Worm (Caenorhabditis elegans) whole organism, young adult: ENCODE results near the gene Y71H2B.4.

Source experiments
- B0336.3 ChIP-seq: fragments of 200-800 bp; sonication (Bioruptor generic); IDR thresholded peaks from 2 replicates; pipeline ENCODE4 v1.3.6; 2022; ENCODE audit warnings: missing genetic modification characterization, missing compliant biosample characterization
- D2030.7 ChIP-seq: fragments of 200-800 bp; sonication (Bioruptor generic); IDR thresholded peaks from 2 replicates; pipeline ENCODE4 v1.3.6; 2022; ENCODE audit warnings: missing genetic modification reagents, missing genetic modification characterization, missing compliant biosample characterization
- F22D6.2 ChIP-seq: sonication (generic microtip); optimal IDR thresholded peaks from 2 replicates; lab custom pipeline; 2016; ENCODE audit warnings: mild to moderate bottlenecking, missing genetic modification characterization, missing compliant biosample characterization
- F23B12.7 ChIP-seq: sonication (generic microtip); optimal IDR thresholded peaks from 2 replicates; lab custom pipeline; 2017; ENCODE audit warnings: missing genetic modification characterization, mild to moderate bottlenecking, missing compliant biosample characterization, antibody characterized with exemption, moderate library complexity; ENCODE audit not compliant: insufficient read depth
- F57C9.4 ChIP-seq: sonication (generic microtip); optimal IDR thresholded peaks from 2 replicates; lab custom pipeline; 2017; ENCODE audit warnings: mild to moderate bottlenecking, missing genetic modification characterization, missing compliant biosample characterization
- Y53G8AR.9 ChIP-seq: fragments of 200-800 bp; sonication (Bioruptor generic); conservative IDR thresholded peaks from 2 replicates; pipeline ENCODE4 v1.3.6; 2022; ENCODE audit warnings: missing genetic modification reagents, missing genetic modification characterization, missing compliant biosample characterization
- Y67H2A.10 ChIP-seq: fragments of 200-800 bp; sonication (Bioruptor generic); conservative IDR thresholded peaks from 2 replicates; pipeline ENCODE4 v1.3.6; 2022; ENCODE audit warnings: missing genetic modification reagents, missing genetic modification characterization, missing compliant biosample characterization
- Y79H2A.3 ChIP-seq: fragments of 200-800 bp; sonication (Bioruptor generic); conservative IDR thresholded peaks from 2 replicates; pipeline ENCODE4 v1.3.6; 2022; ENCODE audit warnings: missing genetic modification reagents, missing genetic modification characterization, missing compliant biosample characterization
- atf-7 ChIP-seq: sonication (generic microtip); optimal IDR thresholded peaks from 2 replicates; lab custom pipeline; 2017; ENCODE audit warnings: mild to moderate bottlenecking, missing genetic modification characterization, missing compliant biosample characterization
- athp-1 ChIP-seq: sonication (generic microtip); optimal IDR thresholded peaks from 2 replicates; lab custom pipeline; 2017; ENCODE audit warnings: mild to moderate bottlenecking, missing genetic modification characterization, missing compliant biosample characterization
- cebp-1 ChIP-seq, 2 experiments: fragments of 200-800 bp in 1 of 2; sonication (Bioruptor generic) in 1 of 2; sonication (generic microtip) in 1 of 2; IDR thresholded peaks in 1 of 2; optimal IDR thresholded peaks in 1 of 2; 2 replicates each; pipeline versions ENCODE4 v1.3.6 to Lab custom; 2017 to 2022; ENCODE audit warnings: missing compliant biosample characterization in 2 of 2, missing genetic modification characterization in 2 of 2, mild to moderate bottlenecking in 1 of 2, missing genetic modification reagents in 1 of 2, moderate library complexity in 1 of 2
- ceh-100 ChIP-seq: fragments of 200-800 bp; sonication (Bioruptor generic); IDR thresholded peaks from 2 replicates; pipeline ENCODE4 v1.3.6; 2022; ENCODE audit warnings: missing genetic modification reagents, missing genetic modification characterization, missing compliant biosample characterization
- chd-7 ChIP-seq: sonication (generic microtip); optimal IDR thresholded peaks from 2 replicates; lab custom pipeline; 2016; ENCODE audit warnings: mild to moderate bottlenecking, missing genetic modification characterization, moderate library complexity, missing compliant biosample characterization
- die-1 ChIP-seq: sonication (generic microtip); optimal IDR thresholded peaks from 2 replicates; lab custom pipeline; 2016; ENCODE audit warnings: missing genotype, mild to moderate bottlenecking, missing genetic modification characterization, missing compliant biosample characterization
- dpl-1 ChIP-seq: fragments of 150-350 bp; optimal IDR thresholded peaks from 2 replicates; lab custom pipeline; 2014; ENCODE audit warnings: missing biosample characterization, missing genetic modification reagents, missing genetic modification characterization
- egrh-3 ChIP-seq: fragments of 200-800 bp; sonication (Bioruptor generic); IDR thresholded peaks from 2 replicates; pipeline ENCODE4 v1.3.6; 2022; ENCODE audit warnings: missing genetic modification reagents, missing genetic modification characterization, missing compliant biosample characterization
- gei-17 ChIP-seq: fragments of 200-800 bp; sonication (Bioruptor generic); optimal IDR thresholded peaks from 2 replicates; lab custom pipeline; 2018; ENCODE audit warnings: mild to moderate bottlenecking, missing genetic modification characterization, missing compliant biosample characterization
- hmg-1.2 ChIP-seq: fragments of 200-800 bp; sonication (Bioruptor generic); IDR thresholded peaks from 2 replicates; pipeline ENCODE4 v1.3.6; 2022; ENCODE audit warnings: missing genetic modification reagents, missing genetic modification characterization, missing compliant biosample characterization
- hsf-1 ChIP-seq: fragments of 200-800 bp; sonication (Bioruptor generic); IDR thresholded peaks from 2 replicates; pipeline ENCODE4 v1.3.6; 2022; ENCODE audit warnings: missing genetic modification reagents, missing genetic modification characterization, missing compliant biosample characterization
- let-607 ChIP-seq, 2 experiments: fragments of 200-800 bp in 1 of 2; sonication (Bioruptor generic) in 1 of 2; sonication (generic microtip) in 1 of 2; optimal IDR thresholded peaks; 2 replicates each; lab custom pipeline; 2016 to 2018; ENCODE audit warnings: mild to moderate bottlenecking in 2 of 2, missing compliant biosample characterization in 2 of 2, missing genetic modification characterization in 2 of 2, moderate library complexity in 2 of 2, missing genotype in 1 of 2
- lin-35 ChIP-seq, 3 experiments: fragments of 150-350 bp in 2 of 3; sonication (generic microtip) in 1 of 3; optimal IDR thresholded peaks; 2 replicates each; lab custom pipeline; 2014 to 2018; ENCODE audit warnings: missing biosample characterization in 3 of 3, missing genetic modification characterization in 3 of 3, missing genetic modification reagents in 3 of 3
- madf-8 ChIP-seq: fragments of 200-800 bp; sonication (Bioruptor generic); conservative IDR thresholded peaks from 2 replicates; pipeline ENCODE4 v1.3.6; 2022; ENCODE audit warnings: missing genetic modification reagents, missing genetic modification characterization, missing compliant biosample characterization
- nfya-1 ChIP-seq: sonication (generic microtip); optimal IDR thresholded peaks from 2 replicates; lab custom pipeline; 2017; ENCODE audit warnings: antibody characterized with exemption, missing compliant biosample characterization, missing genetic modification characterization, borderline replicate concordance; ENCODE audit not compliant: insufficient read depth
- nhr-80 ChIP-seq: sonication (generic microtip); optimal IDR thresholded peaks from 2 replicates; lab custom pipeline; 2016; ENCODE audit warnings: missing genetic modification characterization, missing compliant biosample characterization
- rpc-1 ChIP-seq, 2 experiments: fragments of 150-350 bp in 1 of 2; sonication (generic microtip) in 1 of 2; optimal IDR thresholded peaks; 2 replicates each; lab custom pipeline; 2014 to 2018; ENCODE audit warnings: missing biosample characterization in 1 of 2, missing genetic modification characterization in 1 of 2, missing genetic modification reagents in 1 of 2, missing genotype in 1 of 2
- sdz-38 ChIP-seq: sonication (generic microtip); optimal IDR thresholded peaks from 2 replicates; lab custom pipeline; 2016; ENCODE audit warnings: missing genotype, missing genetic modification characterization, missing compliant biosample characterization
- somi-1 ChIP-seq: fragments of 200-800 bp; sonication (Bioruptor generic); optimal IDR thresholded peaks from 2 replicates; lab custom pipeline; 2018; ENCODE audit warnings: mild to moderate bottlenecking, missing genetic modification characterization, missing compliant biosample characterization
- tbp1 ChIP-seq: fragments of 200-800 bp; sonication (Bioruptor generic); optimal IDR thresholded peaks from 2 replicates; lab custom pipeline; 2018; ENCODE audit warnings: mild to moderate bottlenecking, missing genetic modification characterization, missing compliant biosample characterization
- tbx-9 ChIP-seq: sonication (generic microtip); optimal IDR thresholded peaks from 2 replicates; lab custom pipeline; 2016; ENCODE audit warnings: borderline replicate concordance, missing genetic modification characterization, inconsistent platforms, missing compliant biosample characterization
- xnd-1 ChIP-seq: sonication (generic microtip); optimal IDR thresholded peaks from 2 replicates; lab custom pipeline; 2016; ENCODE audit warnings: missing genotype, missing genetic modification reagents, missing genetic modification characterization, missing compliant biosample characterization
- ztf-6 ChIP-seq: fragments of 200-800 bp; sonication (Bioruptor generic); IDR thresholded peaks from 2 replicates; pipeline ENCODE4 v1.3.6; 2022; ENCODE audit warnings: missing genetic modification reagents, missing genetic modification characterization, missing compliant biosample characterization

Gene Y71H2B.4

DNA sequence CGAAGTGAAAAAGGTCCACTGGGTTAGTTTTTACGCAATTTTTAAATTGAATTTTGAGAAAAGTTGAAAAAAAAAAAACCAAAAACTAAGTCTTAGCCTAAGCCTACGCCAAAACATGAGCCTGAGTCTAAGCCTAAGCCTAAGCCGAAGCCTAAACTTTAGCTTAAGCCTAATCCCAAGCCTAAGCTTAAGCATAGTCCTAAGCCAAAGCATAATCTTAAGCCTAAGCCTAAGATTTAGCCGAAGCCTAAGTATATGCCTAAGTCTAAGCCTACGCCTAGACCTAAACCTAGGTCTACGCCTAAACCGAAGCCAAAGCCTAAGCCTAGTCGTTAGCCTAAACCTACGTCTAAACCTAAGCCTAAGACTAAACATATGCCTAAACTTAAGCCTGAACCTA, 22.9 kb downstream of the Y71H2B.4 start:
- TF ChIP-seq gei-17 (GFP tag; lab: Kevin White, UChicago) (no peak), athp-1 (tag; lab: Kevin White, UChicago) (no peak), tbx-9 (tag; lab: Kevin White, UChicago) (no peak), hsf-1 (GFP tag; lab: Robert Waterston, UW) (no peak), D2030.7 (no peak), hmg-1.2 (GFP tag; lab: Robert Waterston, UW) (no peak), ztf-6 (GFP tag; lab: Robert Waterston, UW) (no peak)

DNA sequence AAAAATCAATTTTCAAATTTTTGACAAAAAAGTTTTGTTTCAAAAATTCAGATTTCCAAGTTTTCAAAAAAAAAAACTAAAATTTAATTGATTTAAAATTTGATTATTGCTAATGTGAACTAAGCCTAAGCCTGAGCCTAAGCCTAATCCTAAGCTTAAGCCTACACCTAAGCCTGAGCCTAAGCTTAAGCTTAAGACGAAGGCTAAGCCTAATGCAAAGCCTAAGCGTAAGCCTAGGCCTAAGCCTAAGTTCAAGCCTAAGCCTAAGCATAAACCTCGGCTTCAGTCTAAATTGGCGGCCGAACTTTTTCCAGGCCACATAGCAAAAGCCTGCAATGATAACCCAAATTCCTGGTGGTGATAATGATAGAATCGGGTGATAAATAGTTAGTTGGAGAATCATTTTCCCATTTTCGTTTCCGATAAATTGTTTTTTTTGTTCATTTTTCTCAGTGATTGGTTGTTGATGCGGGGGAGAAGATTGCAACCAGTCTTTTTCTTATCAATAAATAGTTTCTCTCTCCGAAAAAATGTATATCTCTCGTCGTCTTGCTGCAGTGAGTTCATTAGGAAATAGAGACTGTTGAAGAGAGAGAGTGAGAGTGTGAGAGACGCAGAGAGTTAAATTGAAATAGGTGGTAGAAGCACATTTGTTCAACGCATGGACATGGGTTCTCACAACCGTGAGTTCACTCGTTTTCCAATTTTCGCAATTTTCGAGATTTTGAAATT, 28.6 kb downstream of the Y71H2B.4 start:
- TF ChIP-seq xnd-1 (tag; lab: Kevin White, UChicago) (no peak), nhr-80 (peak; percentile 73), hmg-1.2 (GFP tag; lab: Robert Waterston, UW) (peak; percentile 52)
- TF ChIP-seq, all 124 proteins: peak for 2

DNA sequence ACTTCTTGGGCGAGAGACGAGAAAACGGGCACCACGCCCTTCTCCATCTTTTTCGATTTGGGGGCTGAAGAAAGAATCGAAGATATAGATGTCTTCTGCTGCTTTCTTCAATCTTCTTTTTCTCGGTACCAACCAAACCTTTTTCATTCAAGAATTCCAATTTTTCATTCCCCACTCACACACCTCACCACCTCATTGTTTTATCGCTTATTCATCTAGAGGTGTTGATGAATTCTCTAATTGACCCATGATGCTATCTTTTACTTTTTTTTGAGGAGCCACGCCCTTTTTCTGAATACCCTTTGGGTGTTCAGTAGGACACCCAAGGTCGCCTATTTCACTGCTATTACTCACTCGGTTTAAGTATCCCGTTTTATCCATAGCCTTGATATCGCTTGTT, 32.8 kb downstream of the Y71H2B.4 start:
- TF ChIP-seq F57C9.4 (tag; lab: Kevin White, UChicago), result no peak
- TF ChIP-seq chd-7 (tag; lab: Kevin White, UChicago), result no peak
- no peak for TF ChIP-seq sdz-38 (tag; lab: Kevin White, UChicago)
- TF ChIP-seq ceh-100 (GFP tag; lab: Robert Waterston, UW), result no peak
- no peak for TF ChIP-seq atf-7 (tag; lab: Kevin White, UChicago)
- TF ChIP-seq let-607 (tag; optimal IDR thresholded peaks at IDR 0.05; lab: Kevin White, UChicago), result no peak
- no peak for TF ChIP-seq die-1 (tag; lab: Kevin White, UChicago)
- no peak for TF ChIP-seq nfya-1 (tag; lab: Kevin White, UChicago)
- TF ChIP-seq somi-1 (GFP tag; lab: Kevin White, UChicago), result no peak
- no peak for TF ChIP-seq F23B12.7 (tag; lab: Kevin White, UChicago)
- TF ChIP-seq Y67H2A.10 (GFP tag; lab: Robert Waterston, UW), result no peak
- no peak for TF ChIP-seq egrh-3 (GFP tag; lab: Robert Waterston, UW)
- no peak for TF ChIP-seq lin-35 (GFP tag; optimal IDR thresholded peaks at IDR 0.05; lab: Kevin White, UChicago)
- no peak for TF ChIP-seq dpl-1 (GFP tag; lab: Kevin White, UChicago)
- no peak for TF ChIP-seq Y53G8AR.9
- TF ChIP-seq madf-8 (GFP tag; lab: Robert Waterston, UW), result no peak
- TF ChIP-seq Y79H2A.3 (GFP tag; lab: Robert Waterston, UW), result no peak
- no peak for TF ChIP-seq B0336.3
- TF ChIP-seq, all 124 proteins: peak for 0

DNA sequence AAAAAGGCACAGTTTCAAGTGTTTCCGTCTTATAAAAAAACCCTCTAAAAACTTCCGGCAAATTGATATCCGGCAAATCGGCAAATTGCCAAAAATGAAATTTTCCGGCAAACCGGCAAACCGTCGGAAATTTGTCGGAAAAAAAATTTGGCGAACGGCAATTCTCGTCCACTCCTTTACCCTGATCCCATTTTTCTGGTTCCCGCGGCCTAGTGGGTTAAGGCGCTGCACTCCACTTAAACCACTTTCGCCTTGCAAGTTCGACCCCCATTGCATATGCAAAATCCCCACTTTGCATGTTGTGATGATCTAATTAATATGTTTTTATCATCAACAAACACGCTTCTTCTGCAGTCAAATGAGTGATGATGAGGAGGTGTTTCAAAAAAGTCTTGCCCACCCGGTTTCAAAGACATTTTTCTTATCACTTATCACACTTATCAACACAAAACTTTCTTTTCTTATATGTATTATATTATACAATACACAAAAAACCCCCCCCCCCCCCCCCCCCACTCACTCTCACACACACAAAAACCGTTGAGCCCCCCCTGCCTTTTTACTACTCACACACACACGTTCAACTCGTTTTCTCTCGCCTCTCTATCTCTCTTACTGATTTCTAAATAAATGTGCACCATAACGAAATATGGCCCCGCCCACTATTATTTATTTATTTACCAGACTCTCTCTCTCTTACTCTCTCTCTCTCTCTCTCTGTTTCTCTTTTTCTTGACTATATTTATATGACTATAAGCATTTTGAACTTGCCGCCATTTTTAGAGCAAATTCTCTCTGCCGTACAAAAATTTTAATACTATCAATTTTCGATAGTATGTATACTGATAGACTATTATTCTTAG, 34.2 kb downstream of the Y71H2B.4 start:
- no peak for TF ChIP-seq F22D6.2 (tag; lab: Kevin White, UChicago)
- peak; percentile 76 for TF ChIP-seq tbp1 (GFP tag; lab: Kevin White, UChicago)
- TF ChIP-seq hmg-1.2 (GFP tag; lab: Robert Waterston, UW), result no peak
- no peak for TF ChIP-seq cebp-1 (GFP tag; IDR thresholded peaks at IDR 0.05; lab: Robert Waterston, UW)
- peak; percentile 11 for TF ChIP-seq cebp-1 (tag; optimal IDR thresholded peaks at IDR 0.05; lab: Kevin White, UChicago)
- TF ChIP-seq nfya-1 (tag; lab: Kevin White, UChicago), result no peak
- TF ChIP-seq rpc-1 (optimal IDR thresholded peaks at IDR 0.05; lab: Kevin White, UChicago), result no peak
- TF ChIP-seq rpc-1 (tag; optimal IDR thresholded peaks at IDR 0.05; lab: Kevin White, UChicago), result peak; percentile 54
- TF ChIP-seq, all 124 proteins: peak for 3
